Fruit fly (Drosophila melanogaster) whole organism, embryonic: ENCODE results near the gene HP5.

Experiments used
- Bdp1 ChIP-seq: fragments of 200-800 bp; sonication (Bioruptor generic); optimal IDR thresholded peaks from 3 replicates; lab custom pipeline; 2016; ENCODE audit warnings: missing biosample characterization, missing genetic modification characterization
- CG10267 ChIP-seq: fragments of 200-800 bp; sonication (Bioruptor generic); optimal IDR thresholded peaks from 2 replicates; lab custom pipeline; 2018; ENCODE audit warnings: missing biosample characterization, mild to moderate bottlenecking, missing genetic modification characterization, moderate library complexity
- CG10654 ChIP-seq: fragments of 200-800 bp; sonication (Bioruptor generic); optimal IDR thresholded peaks from 2 replicates; lab custom pipeline; 2016; ENCODE audit warnings: missing biosample characterization, missing genetic modification characterization
- CG11093 ChIP-seq: fragments of 200-800 bp; sonication (Bioruptor generic); IDR thresholded peaks from 3 replicates; pipeline ENCODE4 v1.3.6; 2022; ENCODE audit warnings: missing biosample characterization, missing genetic modification characterization
- CG12299 ChIP-seq: fragments of 200-800 bp; sonication (Bioruptor generic); optimal IDR thresholded peaks from 2 replicates; lab custom pipeline; 2018; ENCODE audit warnings: missing biosample characterization, mild to moderate bottlenecking, missing genetic modification characterization
- CG14441 ChIP-seq: fragments of 200-800 bp; sonication (Bioruptor generic); IDR thresholded peaks from 2 replicates; pipeline ENCODE4 v1.3.6; 2022; ENCODE audit warnings: missing biosample characterization, missing genetic modification characterization
- CG15601 ChIP-seq: fragments of 200-800 bp; sonication (Bioruptor generic); optimal IDR thresholded peaks from 3 replicates; lab custom pipeline; 2019; ENCODE audit warnings: missing biosample characterization, mild to moderate bottlenecking, missing genetic modification characterization, moderate library complexity
- CG1792 ChIP-seq: fragments of 200-800 bp; sonication (Bioruptor generic); optimal IDR thresholded peaks from 2 replicates; lab custom pipeline; 2016; ENCODE audit warnings: missing biosample characterization, missing genetic modification characterization
- CG2712 ChIP-seq: fragments of 200-800 bp; optimal IDR thresholded peaks from 3 replicates; lab custom pipeline; 2019; ENCODE audit warnings: missing biosample characterization, mild to moderate bottlenecking, missing genetic modification characterization, moderate library complexity
- CG31224 ChIP-seq: fragments of 200-800 bp; sonication (Bioruptor generic); IDR thresholded peaks from 2 replicates; pipeline ENCODE4 v1.3.6; 2022; ENCODE audit warnings: missing biosample characterization, missing genetic modification characterization
- CG34376 ChIP-seq: fragments of 200-800 bp; sonication (Bioruptor generic); optimal IDR thresholded peaks from 2 replicates; lab custom pipeline; 2018; ENCODE audit warnings: missing biosample characterization, mild to moderate bottlenecking, missing genetic modification characterization
- CG4424 ChIP-seq: fragments of 200-800 bp; sonication (Bioruptor generic); optimal IDR thresholded peaks from 3 replicates; lab custom pipeline; 2016; ENCODE audit warnings: missing biosample characterization, missing genetic modification characterization
- CG9609 ChIP-seq: fragments of 200-800 bp; sonication (Bioruptor generic); optimal IDR thresholded peaks from 3 replicates; lab custom pipeline; 2016; ENCODE audit warnings: missing biosample characterization, missing genetic modification characterization
- CoRest ChIP-seq: fragments of 200-800 bp; sonication (Bioruptor generic); optimal IDR thresholded peaks from 3 replicates; lab custom pipeline; 2018; ENCODE audit warnings: missing biosample characterization, mild to moderate bottlenecking, missing genetic modification characterization, moderate library complexity
- Dip3 ChIP-seq: fragments of 200-800 bp; sonication (Bioruptor generic); optimal IDR thresholded peaks from 3 replicates; lab custom pipeline; 2016; ENCODE audit warnings: missing biosample characterization, missing genetic modification characterization
- Eip74EF ChIP-seq, 2 experiments: fragments of 200-800 bp in 1 of 2; fragments of >200 bp in 1 of 2; sonication (Bioruptor generic) in 1 of 2; optimal IDR thresholded peaks; 2 replicates each; lab custom pipeline; 2017 to 2019; ENCODE audit warnings: missing biosample characterization in 2 of 2, missing genetic modification characterization in 2 of 2, mild to moderate bottlenecking in 1 of 2, moderate library complexity in 1 of 2
- Ets65A ChIP-seq: fragments of 200-800 bp; sonication (Bioruptor generic); peaks from one replicate; lab custom pipeline; 2016; ENCODE audit warnings: missing biosample characterization, missing genetic modification characterization
- Fer1 ChIP-seq: fragments of 200-800 bp; sonication (Bioruptor generic); optimal IDR thresholded peaks from 2 replicates; lab custom pipeline; 2017; ENCODE audit warnings: missing biosample characterization, mild to moderate bottlenecking, missing genetic modification characterization
- GATAe ChIP-seq: fragments of 200-800 bp; sonication (Bioruptor generic); conservative IDR thresholded peaks from 2 replicates; pipeline ENCODE4 v1.3.6; 2022; ENCODE audit warnings: missing biosample characterization, missing genetic modification characterization
- HLHmδ ChIP-seq: fragments of 200-800 bp; sonication (Bioruptor generic); optimal IDR thresholded peaks from 2 replicates; lab custom pipeline; 2018; ENCODE audit warnings: missing biosample characterization, mild to moderate bottlenecking, missing genetic modification characterization, moderate library complexity
- Hr51 ChIP-seq, 2 experiments: fragments of 200-800 bp; sonication (Bioruptor generic); optimal IDR thresholded peaks; 2 replicates in 1 of 2; 3 replicates in 1 of 2; lab custom pipeline; 2016 to 2018; ENCODE audit warnings: missing biosample characterization in 2 of 2, missing genetic modification characterization in 2 of 2, mild to moderate bottlenecking in 1 of 2, moderate library complexity in 1 of 2
- MESR4 ChIP-seq: fragments of 200-800 bp; sonication (Bioruptor generic); optimal IDR thresholded peaks from 2 replicates; lab custom pipeline; 2018; ENCODE audit warnings: missing biosample characterization, mild to moderate bottlenecking, missing genetic modification characterization, moderate library complexity
- NC2α ChIP-seq: fragments of 200-800 bp; sonication (Bioruptor generic); optimal IDR thresholded peaks from 2 replicates; lab custom pipeline; 2016; ENCODE audit warnings: missing biosample characterization, missing genetic modification characterization
- NC2β ChIP-seq: fragments of 200-800 bp; sonication (Bioruptor generic); optimal IDR thresholded peaks from 2 replicates; lab custom pipeline; 2016; ENCODE audit warnings: missing biosample characterization, missing genetic modification characterization
- NFAT ChIP-seq: fragments of 200-800 bp; sonication (Bioruptor generic); IDR thresholded peaks from 2 replicates; pipeline ENCODE4 v1.3.6; 2022; ENCODE audit warnings: missing biosample characterization, missing genetic modification characterization
- Pdp1 ChIP-seq, 2 experiments: fragments of 200-800 bp; sonication (Bioruptor generic); optimal IDR thresholded peaks; 3 replicates each; lab custom pipeline; 2016; ENCODE audit warnings: missing biosample characterization in 2 of 2, missing genetic modification characterization in 2 of 2, mild to moderate bottlenecking in 1 of 2, moderate library complexity in 1 of 2
- Poxn ChIP-seq: fragments of 200-800 bp; sonication (Bioruptor generic); IDR thresholded peaks from 2 replicates; pipeline ENCODE4 v1.3.6; 2022; ENCODE audit warnings: missing biosample characterization, missing genetic modification characterization
- Xrp1 ChIP-seq: fragments of 200-800 bp; sonication (Bioruptor generic); IDR thresholded peaks from 2 replicates; pipeline ENCODE4 v1.3.6; 2022; ENCODE audit warnings: missing biosample characterization, missing genetic modification characterization
- ase ChIP-seq: fragments of 200-800 bp; sonication (Bioruptor generic); IDR thresholded peaks from 3 replicates; pipeline ENCODE4 v1.3.6; 2022; ENCODE audit warnings: missing biosample characterization, missing genetic modification characterization
- ato ChIP-seq: fragments of 200-800 bp; sonication (Bioruptor generic); IDR thresholded peaks from 2 replicates; pipeline ENCODE4 v1.3.6; 2022; ENCODE audit warnings: missing biosample characterization, missing genetic modification characterization; ENCODE audit not compliant: partially characterized antibody
- br ChIP-seq: fragments of >200 bp; optimal IDR thresholded peaks from 2 replicates; lab custom pipeline; 2017
- cas ChIP-seq: fragments of 200-800 bp; sonication (Bioruptor generic); IDR thresholded peaks from 2 replicates; pipeline ENCODE4 v1.3.6; 2022; ENCODE audit warnings: missing biosample characterization, missing genetic modification characterization
- chn ChIP-seq: fragments of 200-800 bp; sonication (Bioruptor generic); optimal IDR thresholded peaks from 2 replicates; lab custom pipeline; 2016; ENCODE audit warnings: missing biosample characterization, missing genetic modification characterization
- corto ChIP-seq: fragments of 200-800 bp; sonication (Bioruptor generic); optimal IDR thresholded peaks from 2 replicates; lab custom pipeline; 2016; ENCODE audit warnings: missing biosample characterization, mild to moderate bottlenecking, missing genetic modification characterization, moderate library complexity
- danr ChIP-seq: fragments of 200-800 bp; sonication (Bioruptor generic); IDR thresholded peaks from 2 replicates; pipeline ENCODE4 v1.3.6; 2022; ENCODE audit warnings: missing biosample characterization, missing genetic modification characterization
- emc ChIP-seq: fragments of 200-800 bp; sonication (Bioruptor generic); optimal IDR thresholded peaks from 2 replicates; lab custom pipeline; 2016; ENCODE audit warnings: missing biosample characterization, missing genetic modification characterization
- eve ChIP-seq, 2 experiments: fragments of >200 bp; optimal IDR thresholded peaks; 2 replicates each; lab custom pipeline; 2017; ENCODE audit warnings: missing biosample characterization in 2 of 2, missing genetic modification characterization in 2 of 2
- gcm ChIP-seq: fragments of 200-800 bp; sonication (Bioruptor generic); optimal IDR thresholded peaks from 2 replicates; lab custom pipeline; 2019; ENCODE audit warnings: missing biosample characterization, mild to moderate bottlenecking, missing genetic modification characterization, moderate library complexity
- gsb ChIP-seq: fragments of 200-800 bp; sonication (Bioruptor generic); IDR thresholded peaks from 2 replicates; pipeline ENCODE4 v1.3.6; 2022; ENCODE audit warnings: missing biosample characterization, missing genetic modification characterization
- lilli ChIP-seq: fragments of 200-800 bp; sonication (Bioruptor generic); optimal IDR thresholded peaks from 3 replicates; lab custom pipeline; 2016; ENCODE audit warnings: missing biosample characterization, missing genetic modification characterization
- pnt ChIP-seq: fragments of 200-800 bp; sonication (Bioruptor generic); optimal IDR thresholded peaks from 3 replicates; lab custom pipeline; 2016; ENCODE audit warnings: missing biosample characterization, missing genetic modification characterization
- pum ChIP-seq: fragments of 200-800 bp; sonication (Bioruptor generic); optimal IDR thresholded peaks from 2 replicates; lab custom pipeline; 2016; ENCODE audit warnings: missing biosample characterization, missing genetic modification characterization
- sisA ChIP-seq: fragments of 200-800 bp; sonication (Bioruptor generic); IDR thresholded peaks from 2 replicates; pipeline ENCODE4 v1.3.6; 2022; ENCODE audit warnings: missing biosample characterization, missing genetic modification characterization
- slou ChIP-seq: fragments of 200-800 bp; sonication (Bioruptor generic); optimal IDR thresholded peaks from 3 replicates; lab custom pipeline; 2016; ENCODE audit warnings: missing biosample characterization, missing genetic modification characterization
- slp2 ChIP-seq: fragments of 200-800 bp; sonication (Bioruptor generic); optimal IDR thresholded peaks from 2 replicates; lab custom pipeline; 2016; ENCODE audit warnings: missing biosample characterization, missing genetic modification characterization
- sna ChIP-seq: fragments of 200-800 bp; sonication (Bioruptor generic); IDR thresholded peaks from 2 replicates; pipeline ENCODE4 v1.3.6; 2022; ENCODE audit warnings: missing biosample characterization, missing genetic modification characterization; ENCODE audit not compliant: partially characterized antibody
- tap ChIP-seq: fragments of 200-800 bp; optimal IDR thresholded peaks from 3 replicates; lab custom pipeline; 2019; ENCODE audit warnings: missing biosample characterization, mild to moderate bottlenecking, missing genetic modification characterization, moderate library complexity
- tll ChIP-seq, 2 experiments: fragments of 200-800 bp in 1 of 2; fragments of >200 bp in 1 of 2; sonication (Bioruptor generic) in 1 of 2; optimal IDR thresholded peaks; 2 replicates each; lab custom pipeline; 2017 to 2019; ENCODE audit warnings: missing biosample characterization in 2 of 2, missing genetic modification characterization in 2 of 2, mild to moderate bottlenecking in 1 of 2, moderate library complexity in 1 of 2
- wek ChIP-seq: fragments of 200-800 bp; sonication (Bioruptor generic); optimal IDR thresholded peaks from 3 replicates; lab custom pipeline; 2018; ENCODE audit warnings: missing biosample characterization, mild to moderate bottlenecking, missing genetic modification characterization, moderate library complexity
- zen2 ChIP-seq: fragments of 200-800 bp; sonication (Bioruptor generic); IDR thresholded peaks from 3 replicates; pipeline ENCODE4 v1.3.6; 2022; ENCODE audit warnings: missing biosample characterization, missing genetic modification characterization; ENCODE audit not compliant: partially characterized antibody
- zf30C ChIP-seq: fragments of 200-800 bp; sonication (Bioruptor generic); optimal IDR thresholded peaks from 3 replicates; lab custom pipeline; 2018; ENCODE audit warnings: missing biosample characterization, mild to moderate bottlenecking, missing genetic modification characterization

Gene HP5

dm6 chrX:11423277-11423717 is 31.3 kb upstream of the HP5 start (continued):
- TF ChIP-seq Dip3 (GFP tag; lab: Kevin White, UChicago) = peak; percentile 87
- peak; percentile 82 for TF ChIP-seq NFAT (GFP tag; lab: Robert Waterston, UW)
- peak; percentile 78 for TF ChIP-seq CG31224 (GFP tag; lab: Robert Waterston, UW)
- peak; percentile 83 for TF ChIP-seq sisA (GFP tag; lab: Robert Waterston, UW)
- peak; percentile 54 for TF ChIP-seq CG15601 (tag; lab: Kevin White, UChicago)
- peak; percentile 88 for TF ChIP-seq CG10654 (GFP tag; lab: Kevin White, UChicago)
- TF ChIP-seq Pdp1 (GFP tag; optimal IDR thresholded peaks at IDR 0.05; lab: Kevin White, UChicago) = peak; percentile 86 to 88
- peak in 1 of 2 experiments; percentile 94 for TF ChIP-seq eve (GFP tag; optimal IDR thresholded peaks at IDR 0.05; lab: Kevin White, UChicago)
- no peak for TF ChIP-seq zen2 (GFP tag; lab: Robert Waterston, UW)
- peak; percentile 82; the same call in 2 of the 3 replicates for TF ChIP-seq ase (GFP tag; lab: Robert Waterston, UW)
- TF ChIP-seq tap (tag; lab: Kevin White, UChicago) = peak; percentile 79
- TF ChIP-seq gsb (GFP tag; lab: Robert Waterston, UW) = peak; percentile 82
- peak; percentile 43 for TF ChIP-seq CG34376 (GFP tag; lab: Kevin White, UChicago)
- peak; percentile 78 for TF ChIP-seq CG12299 (tag; lab: Kevin White, UChicago)
- peak; percentile 95 for TF ChIP-seq Fer1 (GFP tag; lab: Kevin White, UChicago)
- TF ChIP-seq pnt = peak; percentile 78
- peak; percentile 79 for TF ChIP-seq zf30C (GFP tag; lab: Kevin White, UChicago)
- peak; percentile 83 for TF ChIP-seq Bdp1 (GFP tag; lab: Kevin White, UChicago)
- peak; percentile 98 for TF ChIP-seq Ets65A (GFP tag; lab: Kevin White, UChicago)
- no peak for TF ChIP-seq ato (GFP tag; lab: Robert Waterston, UW)
- no peak for TF ChIP-seq HLHmδ (GFP tag; lab: Kevin White, UChicago)
- peak; percentile 90 for TF ChIP-seq CoRest (tag; lab: Kevin White, UChicago)
- peak; percentile 70 for TF ChIP-seq pum (GFP tag; lab: Kevin White, UChicago)
- peak; percentile 90 for TF ChIP-seq CG4424 (GFP tag; lab: Kevin White, UChicago)
- TF ChIP-seq Poxn = peak; percentile 43; the same call in 1 of the 2 replicates
- TF ChIP-seq CG1792 = peak; percentile 86
- peak; percentile 61; the same call in 1 of the 2 replicates for TF ChIP-seq GATAe (GFP tag; lab: Robert Waterston, UW)
- peak; percentile 86 for TF ChIP-seq cas (GFP tag; lab: Robert Waterston, UW)
- peak; percentile 14 for TF ChIP-seq MESR4
- peak; percentile 67 for TF ChIP-seq wek (GFP tag; lab: Kevin White, UChicago)
- TF ChIP-seq CG10267 (tag; lab: Kevin White, UChicago) = peak; percentile 73
- TF ChIP-seq danr (GFP tag; lab: Robert Waterston, UW) = peak; percentile 84
- TF ChIP-seq CG2712 (tag; lab: Kevin White, UChicago) = peak; percentile 84
- peak; percentile 87 for TF ChIP-seq CG9609 (GFP tag; lab: Kevin White, UChicago)
- TF ChIP-seq slp2 (GFP tag; lab: Kevin White, UChicago) = peak; percentile 86
- no peak for TF ChIP-seq sna (GFP tag; lab: Robert Waterston, UW)
- peak; percentile 54 for TF ChIP-seq NC2α
- peak; percentile 78 for TF ChIP-seq NC2β (GFP tag; lab: Kevin White, UChicago)
- TF ChIP-seq slou (GFP tag; lab: Kevin White, UChicago) = peak; percentile 76
- peak; percentile 91 for TF ChIP-seq lilli (GFP tag; lab: Kevin White, UChicago)
- peak; percentile 93 for TF ChIP-seq CG14441
- TF ChIP-seq tll (GFP tag; optimal IDR thresholded peaks at IDR 0.05; lab: Kevin White, UChicago) = no peak
- peak; percentile 80 for TF ChIP-seq gcm
- TF ChIP-seq br = no peak
- TF ChIP-seq Eip74EF (GFP tag; optimal IDR thresholded peaks at IDR 0.05; lab: Kevin White, UChicago) = peak in 1 of 2 experiments; percentile 97
- TF ChIP-seq corto (GFP tag; lab: Kevin White, UChicago) = peak; percentile 85
- peak; percentile 86 for TF ChIP-seq chn (GFP tag; lab: Kevin White, UChicago)
- peak; percentile 78 for TF ChIP-seq CG11093
- peak; percentile 79 to 92 for TF ChIP-seq Hr51 (GFP tag; optimal IDR thresholded peaks at IDR 0.05; lab: Kevin White, UChicago)
- TF ChIP-seq emc (GFP tag; lab: Kevin White, UChicago) = peak; percentile 87
- TF ChIP-seq Xrp1 (GFP tag; lab: Robert Waterston, UW) = peak; percentile 74
